Worm (Caenorhabditis elegans): ENCODE results near the gene B0303.7.

B0303.7 gene

ce11 chrIII:8653875-8654386, 39.5 kb upstream of the B0303.7 start, which contains the start of gene F22B7.9 (continued):
- TF ChIP-seq cey-2 (tag; optimal IDR thresholded peaks at IDR 0.05; ENCODE audit: borderline replicate concordance, insufficient read depth) (no peak), fkh-10 (GFP tag; optimal IDR thresholded peaks at IDR 0.05) (no peak), daf-16 (GFP tag; optimal IDR thresholded peaks at IDR 0.05) (no peak), daf-16 (tag; optimal IDR thresholded peaks at IDR 0.05) (peak; percentile 67), nhr-10 (tag; optimal IDR thresholded peaks at IDR 0.05) (no peak), Y105C5A.15 (GFP tag; IDR thresholded peaks at IDR 0.05) (no peak), T20F7.1 (GFP tag; optimal IDR thresholded peaks at IDR 0.05) (no peak), skn-1 (tag; optimal IDR thresholded peaks at IDR 0.05) (no peak), hlh-11 (tag; optimal IDR thresholded peaks at IDR 0.05) (peak; percentile 53), madf-5 (GFP tag; IDR thresholded peaks at IDR 0.05) (no peak), ctbp-1 (GFP tag; IDR thresholded peaks at IDR 0.05) (no peak)

ce11 chrIII:8654400-8654980, 38.9 kb upstream of the B0303.7 start:
- no peak for TF ChIP-seq Y75B8A.6 (GFP tag; IDR thresholded peaks at IDR 0.05)
- TF ChIP-seq rbr-2 (tag; optimal IDR thresholded peaks at IDR 0.05), result no peak
- no peak for TF ChIP-seq nhr-28 (tag; optimal IDR thresholded peaks at IDR 0.05)
- TF ChIP-seq zfp-2 (tag; optimal IDR thresholded peaks at IDR 0.05), result no peak
- TF ChIP-seq lin-1 (GFP tag; IDR thresholded peaks at IDR 0.05), result no peak
- TF ChIP-seq daf-8 (GFP tag; IDR thresholded peaks at IDR 0.05), result no peak
- TF ChIP-seq ztf-7 (tag; optimal IDR thresholded peaks at IDR 0.05), result no peak
- peak in 1 of 2 experiments; percentile 4 for TF ChIP-seq lsy-2 (tag; optimal IDR thresholded peaks at IDR 0.05)
- TF ChIP-seq sdz-12 (GFP tag; optimal IDR thresholded peaks at IDR 0.05), result no peak
- peak; percentile 23 for TF ChIP-seq nhr-11 (tag; optimal IDR thresholded peaks at IDR 0.05)
- no peak for TF ChIP-seq set-16 (GFP tag; IDR thresholded peaks at IDR 0.05)
- no peak for TF ChIP-seq zip-11 (GFP tag; IDR thresholded peaks at IDR 0.05)
- TF ChIP-seq ceh-20 (GFP tag; IDR thresholded peaks at IDR 0.05), result 0 out of 2 replicates have a peak, but pooled peaks have one; percentile 11
- TF ChIP-seq hlh-11 (tag; optimal IDR thresholded peaks at IDR 0.05), result no peak
- TF ChIP-seq lin-38 (GFP tag; IDR thresholded peaks at IDR 0.05), result no peak
- no peak for TF ChIP-seq skn-1 (tag; optimal IDR thresholded peaks at IDR 0.05)
- no peak for TF ChIP-seq nhr-76 (tag; optimal IDR thresholded peaks at IDR 0.05)
- no peak for TF ChIP-seq zag-1 (tag; optimal IDR thresholded peaks at IDR 0.05)
- TF ChIP-seq tra-1 (GFP tag; IDR thresholded peaks at IDR 0.05), result no peak
- TF ChIP-seq F10B5.3 (tag; optimal IDR thresholded peaks at IDR 0.05), result no peak
- TF ChIP-seq ZK546.5 (tag; optimal IDR thresholded peaks at IDR 0.05), result no peak
- no peak for TF ChIP-seq ceh-82 (tag; optimal IDR thresholded peaks at IDR 0.05)
- no peak for TF ChIP-seq vab-7 (GFP tag; IDR thresholded peaks at IDR 0.05)
- TF ChIP-seq unc-62 (GFP tag; optimal IDR thresholded peaks at IDR 0.05 in 1 of 2), result peak in 1 of 2 experiments; percentile 37
- no peak for TF ChIP-seq unc-62 (tag; optimal IDR thresholded peaks at IDR 0.05)
- peak; percentile 6; the same call in 1 of the 2 replicates for TF ChIP-seq dmd-6 (GFP tag; IDR thresholded peaks at IDR 0.05)
- TF ChIP-seq php-3 (GFP tag; IDR thresholded peaks at IDR 0.05), result no peak
- TF ChIP-seq madf-5 (GFP tag; IDR thresholded peaks at IDR 0.05), result no peak
- no peak for TF ChIP-seq fos-1 (tag; optimal IDR thresholded peaks at IDR 0.05)

- TF ChIP-seq T20F7.1 (GFP tag; optimal IDR thresholded peaks at IDR 0.05) (peak; percentile 6), dmd-6 (GFP tag; IDR thresholded peaks at IDR 0.05) (peak; percentile 30; the same call in 1 of the 2 replicates), mxl-2 (GFP tag; conservative IDR thresholded peaks at IDR 0.05) (0 out of 2 replicates have a peak, but pooled peaks have one; percentile 41), nhr-102 (tag; optimal IDR thresholded peaks at IDR 0.05) (no peak), ZK337.2 (GFP tag; IDR thresholded peaks at IDR 0.05) (no peak), spr-3 (GFP tag; optimal IDR thresholded peaks at IDR 0.05) (no peak), hlh-30 (tag; optimal IDR thresholded peaks at IDR 0.05; ENCODE audit: insufficient read depth) (peak; percentile 59), nhr-48 (tag; optimal IDR thresholded peaks at IDR 0.05) (peak; percentile 22)
Measured at ce11 chrIII:8655412-8655811, 38.0 kb upstream of the B0303.7 start.

Data from whole organism, L4 larva.